Worm (Caenorhabditis elegans) whole organism, L3 larva: ENCODE measurements around the gene str-204.
A peak's percentile ranks its signal among the peaks of the same experiment; 100 is the strongest.

Experiments
- R02D3.7 ChIP-seq: fragments of 150-350 bp; optimal IDR thresholded peaks from 2 replicates; lab custom pipeline; 2014; ENCODE audit warnings: missing biosample characterization, missing genetic modification characterization
- aly-2 ChIP-seq: fragments of 150-350 bp; optimal IDR thresholded peaks from 2 replicates; lab custom pipeline; 2014; ENCODE audit warnings: missing biosample characterization, missing genetic modification characterization
- ama-1 ChIP-seq: fragments of 150-350 bp; optimal IDR thresholded peaks from 2 replicates; lab custom pipeline; 2018
- ceh-28 ChIP-seq: fragments of 150-350 bp; optimal IDR thresholded peaks from 2 replicates; lab custom pipeline; 2014; ENCODE audit warnings: missing biosample characterization, missing genetic modification reagents, missing genetic modification characterization
- ceh-9 ChIP-seq: sonication (generic microtip); optimal IDR thresholded peaks from 2 replicates; lab custom pipeline; 2018; ENCODE audit warnings: missing biosample characterization, missing genetic modification characterization
- daf-12 ChIP-seq: fragments of 150-350 bp; optimal IDR thresholded peaks from 2 replicates; lab custom pipeline; 2014; ENCODE audit warnings: missing biosample characterization, missing genetic modification reagents, missing genetic modification characterization
- egl-5 ChIP-seq: fragments of 150-350 bp; optimal IDR thresholded peaks from 2 replicates; lab custom pipeline; 2017; ENCODE audit warnings: missing biosample characterization, missing genetic modification reagents, missing genetic modification characterization, inconsistent platforms
- elt-1 ChIP-seq: fragments of 150-350 bp; optimal IDR thresholded peaks from 2 replicates; lab custom pipeline; 2014; ENCODE audit warnings: missing biosample characterization, missing genetic modification characterization
- elt-2 ChIP-seq: sonication (generic microtip); optimal IDR thresholded peaks from 2 replicates; lab custom pipeline; 2016; ENCODE audit warnings: missing genetic modification reagents, mild to moderate bottlenecking, missing genetic modification characterization, missing compliant biosample characterization
- fkh-2 ChIP-seq: fragments of 150-350 bp; optimal IDR thresholded peaks from 2 replicates; lab custom pipeline; 2014; ENCODE audit warnings: missing biosample characterization, missing genetic modification reagents, missing genetic modification characterization
- fos-1 ChIP-seq: fragments of 150-350 bp; optimal IDR thresholded peaks from 2 replicates; lab custom pipeline; 2014; ENCODE audit warnings: missing biosample characterization, missing genetic modification characterization
- hmg-11 ChIP-seq: sonication (generic microtip); optimal IDR thresholded peaks from 2 replicates; lab custom pipeline; 2016; ENCODE audit warnings: missing genetic modification characterization, missing compliant biosample characterization
- jun-1 ChIP-seq: fragments of 150-350 bp; optimal IDR thresholded peaks from 2 replicates; lab custom pipeline; 2014; ENCODE audit warnings: missing biosample characterization, missing genetic modification reagents, missing genetic modification characterization
- lin-15B ChIP-seq: fragments of 150-350 bp; optimal IDR thresholded peaks from 2 replicates; lab custom pipeline; 2014; ENCODE audit warnings: missing biosample characterization, missing genetic modification characterization
- lin-39 ChIP-seq: fragments of 150-350 bp; optimal IDR thresholded peaks from 2 replicates; lab custom pipeline; 2018; ENCODE audit warnings: missing biosample characterization, missing genetic modification reagents, missing genetic modification characterization
- lsy-12 ChIP-seq: sonication (generic microtip); optimal IDR thresholded peaks from 2 replicates; lab custom pipeline; 2016; ENCODE audit warnings: mild to moderate bottlenecking, missing genetic modification characterization, missing compliant biosample characterization
- mdl-1 ChIP-seq: fragments of 150-350 bp; optimal IDR thresholded peaks from 2 replicates; lab custom pipeline; 2014; ENCODE audit warnings: missing biosample characterization, missing genetic modification characterization
- mml-1 ChIP-seq: fragments of 150-350 bp; sonication (generic microtip); optimal IDR thresholded peaks from 3 replicates; lab custom pipeline; 2014; ENCODE audit warnings: missing biosample characterization, missing genetic modification characterization
- nfya-1 ChIP-seq: sonication (generic microtip); optimal IDR thresholded peaks from 2 replicates; lab custom pipeline; 2017; ENCODE audit warnings: missing genetic modification characterization, mild to moderate bottlenecking, missing compliant biosample characterization, antibody characterized with exemption, moderate library complexity; ENCODE audit not compliant: insufficient read depth
- nhr-11 ChIP-seq: fragments of 150-350 bp; optimal IDR thresholded peaks from 2 replicates; lab custom pipeline; 2014; ENCODE audit warnings: missing biosample characterization, missing genetic modification characterization
- nhr-23 ChIP-seq: fragments of 150-350 bp; optimal IDR thresholded peaks from 2 replicates; lab custom pipeline; 2014; ENCODE audit warnings: missing biosample characterization, missing genetic modification reagents, missing genetic modification characterization
- nhr-25 ChIP-seq: sonication (generic microtip); optimal IDR thresholded peaks from 2 replicates; lab custom pipeline; 2017; ENCODE audit warnings: missing biosample characterization, missing genetic modification characterization
- nhr-28 ChIP-seq: fragments of 150-350 bp; optimal IDR thresholded peaks from 2 replicates; lab custom pipeline; 2014; ENCODE audit warnings: missing biosample characterization, missing genetic modification characterization
- nhr-67 ChIP-seq: fragments of 150-350 bp; optimal IDR thresholded peaks from 2 replicates; lab custom pipeline; 2014; ENCODE audit warnings: missing biosample characterization, missing genetic modification characterization
- nhr-76 ChIP-seq: fragments of 150-350 bp; sonication (generic microtip); optimal IDR thresholded peaks from 5 replicates; lab custom pipeline; 2014; ENCODE audit warnings: missing biosample characterization, missing genetic modification characterization
- nhr-77 ChIP-seq: fragments of 150-350 bp; optimal IDR thresholded peaks from 2 replicates; lab custom pipeline; 2014; ENCODE audit warnings: missing biosample characterization, missing genetic modification characterization
- pqm-1 ChIP-seq: fragments of 150-350 bp; optimal IDR thresholded peaks from 2 replicates; lab custom pipeline; 2017; ENCODE audit warnings: missing biosample characterization, missing genetic modification characterization, inconsistent platforms
- sea-2 ChIP-seq: fragments of 150-350 bp; sonication (generic microtip); optimal IDR thresholded peaks from 4 replicates; lab custom pipeline; 2014; ENCODE audit warnings: missing biosample characterization, missing genetic modification reagents, missing genetic modification characterization
- snpc-4 ChIP-seq: fragments of 150-350 bp; optimal IDR thresholded peaks from 2 replicates; lab custom pipeline; 2014; ENCODE audit warnings: missing biosample characterization, missing genetic modification characterization
- tbx-2 ChIP-seq: sonication (generic microtip); optimal IDR thresholded peaks from 2 replicates; lab custom pipeline; 2016; ENCODE audit warnings: mild to moderate bottlenecking, missing genetic modification characterization, missing compliant biosample characterization
- unc-39 ChIP-seq: sonication (generic microtip); optimal IDR thresholded peaks from 4 replicates; lab custom pipeline; 2017; ENCODE audit warnings: missing biosample characterization, missing genetic modification characterization
- unc-62 ChIP-seq: fragments of 150-350 bp; sonication (generic microtip); optimal IDR thresholded peaks from 4 replicates; lab custom pipeline; 2014; ENCODE audit warnings: missing biosample characterization, missing genetic modification reagents, missing genetic modification characterization
- zag-1 ChIP-seq: fragments of 150-350 bp; optimal IDR thresholded peaks from 2 replicates; lab custom pipeline; 2014; ENCODE audit warnings: missing biosample characterization, missing genetic modification characterization
- ztf-11 ChIP-seq: fragments of 150-350 bp; optimal IDR thresholded peaks from 2 replicates; lab custom pipeline; 2014; ENCODE audit warnings: missing biosample characterization, missing genetic modification characterization
- ztf-4 ChIP-seq: fragments of 150-350 bp; optimal IDR thresholded peaks from 2 replicates; lab custom pipeline; 2014; ENCODE audit warnings: missing biosample characterization, missing genetic modification characterization

Gene str-204

ce11 chrV:7133963-7134362, 25.5 kb upstream of the str-204 start, which contains the start of gene F10D2.16:
Gene F10D2.16, plus strand, starts transcription at chrV:7134263.
- TF ChIP-seq mml-1 (tag; lab: Kevin White, UChicago) (no peak), unc-39 (no peak), fos-1 (no peak), lin-15B (tag; lab: Kevin White, UChicago) (no peak), nhr-77 (no peak)

ce11 chrV:7136859-7137258, 22.6 kb upstream of the str-204 start:
- no peak for TF ChIP-seq nhr-76 (tag; lab: Kevin White, UChicago)
- TF ChIP-seq daf-12 (tag; lab: Kevin White, UChicago), result no peak
- no peak for TF ChIP-seq egl-5
- no peak for TF ChIP-seq sea-2 (GFP tag; lab: Kevin White, UChicago)
- TF ChIP-seq snpc-4 (tag; lab: Kevin White, UChicago), result no peak
- no peak for TF ChIP-seq aly-2 (tag; lab: Kevin White, UChicago)
- no peak for TF ChIP-seq nhr-67
- no peak for TF ChIP-seq lin-39 (tag; lab: Kevin White, UChicago)
- no peak for TF ChIP-seq elt-1
- TF ChIP-seq nhr-28, result no peak
- no peak for TF ChIP-seq hmg-11 (tag; lab: Kevin White, UChicago)
- no peak for TF ChIP-seq nfya-1 (tag; lab: Kevin White, UChicago)
- no peak for TF ChIP-seq ama-1 (lab: Kevin White, UChicago)
- TF ChIP-seq nhr-25 (tag; lab: Kevin White, UChicago), result no peak
- TF ChIP-seq ztf-11 (tag; lab: Kevin White, UChicago), result no peak
- TF ChIP-seq lsy-12 (tag; lab: Kevin White, UChicago), result no peak
- TF ChIP-seq ceh-28, result no peak
- TF ChIP-seq jun-1, result no peak
- TF ChIP-seq nhr-77, result no peak
- no peak for TF ChIP-seq unc-62 (GFP tag; lab: Kevin White, UChicago)

DNA sequence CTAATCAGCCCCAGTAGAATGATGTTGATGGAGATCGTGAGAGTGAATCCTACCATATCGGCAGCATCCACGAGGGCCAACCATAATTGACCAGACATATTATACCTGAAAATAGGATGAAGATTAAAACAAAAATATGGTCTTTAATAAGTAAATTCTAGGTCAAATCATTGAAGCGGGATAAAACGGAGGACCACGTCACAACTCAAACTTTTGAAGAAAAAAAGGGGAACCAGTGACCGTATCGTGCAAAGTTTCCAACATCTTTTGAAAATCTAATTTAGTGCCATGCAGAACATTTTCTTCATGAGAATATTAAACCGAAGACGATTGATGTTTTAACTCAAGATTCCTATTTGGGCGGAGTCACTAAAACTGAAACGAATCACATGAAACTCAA, 21.2 kb upstream of the str-204 start, which contains the start of gene str-112:
Gene str-112, minus strand, starts transcription at position 101 of the 400 bp plus-strand sequence.
- TF ChIP-seq elt-2 (tag; lab: Kevin White, UChicago), result no peak
- TF ChIP-seq mdl-1 (tag; lab: Kevin White, UChicago), result no peak
- TF ChIP-seq sea-2 (GFP tag; lab: Kevin White, UChicago), result no peak
- no peak for TF ChIP-seq tbx-2
- no peak for TF ChIP-seq fkh-2 (tag; lab: Kevin White, UChicago)

- TF ChIP-seq sea-2 (GFP tag; lab: Kevin White, UChicago), result no peak
- TF ChIP-seq pqm-1 (tag; lab: Kevin White, UChicago), result peak; percentile 7
Measured at ce11 chrV:7140368-7140767, 19.1 kb upstream of the str-204 start.

ce11 chrV:7141864-7142263, 17.6 kb upstream of the str-204 start, which contains the start of gene ugt-40:
Gene ugt-40, minus strand, starts transcription at chrV:7141964.
- TF ChIP-seq ceh-9 (tag; lab: Kevin White, UChicago), result no peak
- TF ChIP-seq nhr-23 (tag; lab: Kevin White, UChicago), result no peak
- no peak for TF ChIP-seq nhr-76 (tag; lab: Kevin White, UChicago)
- TF ChIP-seq zag-1 (tag; lab: Kevin White, UChicago), result no peak
- no peak for TF ChIP-seq nfya-1 (tag; lab: Kevin White, UChicago)
- TF ChIP-seq mml-1 (tag; lab: Kevin White, UChicago), result no peak
- TF ChIP-seq ztf-4 (tag; lab: Kevin White, UChicago), result no peak
- TF ChIP-seq nhr-67, result no peak
- no peak for TF ChIP-seq nhr-11
- no peak for TF ChIP-seq R02D3.7 (tag; lab: Kevin White, UChicago)
- TF ChIP-seq unc-62 (GFP tag; lab: Kevin White, UChicago), result no peak
- TF ChIP-seq pqm-1 (tag; lab: Kevin White, UChicago), result no peak
- TF ChIP-seq unc-39, result no peak
- no peak for TF ChIP-seq nhr-77
- TF ChIP-seq lsy-12 (tag; lab: Kevin White, UChicago), result no peak
